Fruit fly (Drosophila melanogaster) whole organism, pupa: ENCODE measurements around the gene CG42812.

Source experiments
- CG13204 ChIP-seq: fragments of 200-800 bp; sonication (Bioruptor generic); optimal IDR thresholded peaks from 2 replicates; lab custom pipeline; 2018; ENCODE audit warnings: missing biosample characterization, mild to moderate bottlenecking, missing genetic modification characterization, moderate library complexity
- CG14655 ChIP-seq: fragments of 200-800 bp; sonication (Bioruptor generic); optimal IDR thresholded peaks from 3 replicates; lab custom pipeline; 2017; ENCODE audit warnings: mild to moderate bottlenecking, missing biosample characterization, missing genetic modification reagents, missing genetic modification characterization
- CG15710 ChIP-seq: fragments of 200-800 bp; sonication (Bioruptor generic); optimal IDR thresholded peaks from 2 replicates; lab custom pipeline; 2018; ENCODE audit warnings: missing biosample characterization, mild to moderate bottlenecking, missing genetic modification characterization, moderate library complexity
- EcR ChIP-seq: fragments of 200-800 bp; sonication (Bioruptor generic); optimal IDR thresholded peaks from 3 replicates; lab custom pipeline; 2019; ENCODE audit warnings: missing biosample characterization, missing genetic modification characterization, mild to moderate bottlenecking, moderate library complexity, missing genetic modification reagents
- Ets98B ChIP-seq: fragments of 200-800 bp; sonication (Bioruptor generic); IDR thresholded peaks from 2 replicates; pipeline ENCODE4 v1.3.6; 2022; ENCODE audit warnings: missing biosample characterization, missing genetic modification characterization
- Pif1A ChIP-seq: fragments of 200-800 bp; sonication (Bioruptor generic); optimal IDR thresholded peaks from 3 replicates; lab custom pipeline; 2016; ENCODE audit warnings: missing biosample characterization, missing genetic modification characterization
- fd96Ca ChIP-seq: fragments of 200-800 bp; sonication (Bioruptor generic); IDR thresholded peaks from 3 replicates; pipeline ENCODE4 v1.3.6; 2022; ENCODE audit warnings: missing biosample characterization, missing genetic modification characterization

DNA sequence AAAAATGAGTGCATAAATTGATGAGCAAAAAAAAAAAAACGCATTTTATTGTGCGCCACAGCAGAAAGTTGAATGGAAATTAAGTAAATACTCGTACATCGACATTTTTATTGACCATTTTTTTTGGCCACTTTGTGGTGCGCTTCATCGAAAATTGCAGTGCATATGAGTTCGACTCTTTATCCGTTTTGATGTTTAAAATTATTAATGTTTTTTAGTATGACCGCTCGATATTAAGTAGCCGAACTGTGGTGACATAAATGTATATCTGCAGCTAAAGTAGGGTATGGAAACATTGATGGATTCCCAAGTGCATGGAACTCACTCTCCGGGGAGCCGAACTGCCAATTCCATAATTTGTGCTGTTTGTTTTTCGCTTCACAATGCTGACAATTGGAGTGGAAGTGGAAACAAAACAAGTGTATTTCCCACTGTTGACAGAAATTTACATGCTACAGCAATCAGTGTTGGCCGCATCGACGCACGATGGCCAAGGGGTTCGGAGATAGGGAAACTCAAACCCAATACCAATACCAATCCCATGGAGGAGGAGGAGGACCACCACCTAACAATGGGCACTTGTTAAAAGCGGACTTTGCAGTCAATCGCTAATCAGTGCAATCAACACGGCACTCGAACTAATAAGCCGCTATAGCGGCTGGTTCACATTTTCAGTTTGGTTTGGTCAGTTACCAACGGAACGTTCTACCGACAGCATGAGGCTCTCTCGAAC is 24.4 kb upstream of the CG42812 start, which contains the start of gene CG13616:
- TF ChIP-seq EcR (GFP tag; lab: Kevin White, UChicago): no peak
- TF ChIP-seq fd96Ca (GFP tag; lab: Robert Waterston, UW): no peak
- no peak for TF ChIP-seq Pif1A (GFP tag; lab: Kevin White, UChicago)
- TF ChIP-seq Ets98B (GFP tag; lab: Robert Waterston, UW): no peak
- TF ChIP-seq CG13204 (GFP tag; lab: Kevin White, UChicago): no peak
- no peak for TF ChIP-seq CG14655 (GFP tag; lab: Kevin White, UChicago)
- no peak for TF ChIP-seq CG15710 (tag; lab: Kevin White, UChicago)
